Fruit fly (Drosophila melanogaster): Measurements from ENCODE around the gene Spps.
A peak's percentile ranks its signal among the peaks of the same experiment; 100 is the strongest.

DNA sequence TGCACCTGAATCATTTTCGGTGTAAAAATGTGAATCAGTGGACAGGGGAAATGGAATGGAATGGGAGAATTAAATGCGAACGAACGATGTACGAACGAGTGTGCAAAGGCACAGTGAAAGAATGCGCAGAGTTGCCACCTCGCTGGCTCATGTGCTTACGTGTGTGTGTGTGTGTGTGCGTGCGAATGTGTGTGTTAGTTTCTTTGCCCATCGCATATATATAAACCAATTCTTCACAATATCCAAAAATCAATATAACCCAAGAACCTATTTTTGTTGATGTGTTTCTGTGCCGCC, 4.4 kb upstream of the Spps start:
- TF ChIP-seq psq (GFP tag; optimal IDR thresholded peaks at IDR 0.05) (peak; percentile 96), sage (GFP tag; optimal IDR thresholded peaks at IDR 0.05) (no peak), Dif (GFP tag; optimal IDR thresholded peaks at IDR 0.05; ENCODE audit: partially characterized antibody) (peak; percentile 7), Abd-B (GFP tag; optimal IDR thresholded peaks at IDR 0.05) (no peak), pan (optimal IDR thresholded peaks at IDR 0.05) (no peak), rgr (GFP tag; optimal IDR thresholded peaks at IDR 0.05) (peak; percentile 39), Myc (optimal IDR thresholded peaks at IDR 0.05) (no peak)

Data from whole organism, wandering third instar larva.